Fruit fly (Drosophila melanogaster): ENCODE measurements around the gene MED24.
A peak's percentile ranks its signal among the peaks of the same experiment; 100 is the strongest.

The MED24 gene

DNA sequence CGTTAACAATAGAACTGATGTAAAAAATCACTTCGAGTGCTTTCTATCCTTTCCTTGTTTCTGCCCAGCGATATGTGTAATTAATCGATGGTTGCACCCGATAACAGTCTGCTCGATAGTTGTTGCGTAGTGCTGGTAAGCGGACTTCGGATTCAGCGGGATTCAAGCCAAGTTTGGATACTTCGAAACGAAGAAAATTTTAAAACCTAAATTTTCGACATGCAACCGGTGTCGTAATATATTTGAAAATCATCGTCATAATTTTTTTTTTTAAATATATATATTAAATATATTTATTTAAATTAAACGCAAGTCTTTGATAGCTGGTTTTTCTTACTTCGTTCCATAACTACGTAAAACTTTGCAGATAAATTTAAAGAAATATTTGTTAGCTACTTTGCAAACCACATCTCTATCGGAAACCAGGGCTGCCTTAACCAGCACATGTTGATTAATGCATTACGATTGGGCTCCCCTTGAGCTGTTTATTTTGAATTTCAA is 6.8 kb downstream of the MED24 start, which contains the start of the genes UbcE2M and Dhps:
UbcE2M (minus strand) TSS at position 209 of the 501 bp plus-strand sequence.
Dhps (plus strand) TSS at position 429 of the 501 bp plus-strand sequence.
- TF ChIP-seq Doc3 (GFP tag; IDR thresholded peaks at IDR 0.05; ENCODE audit: partially characterized antibody) (peak; percentile 54; the same call in 1 of the 3 replicates), CG9797 (GFP tag; optimal IDR thresholded peaks at IDR 0.05) (peak; percentile 23), CG13624 (GFP tag; optimal IDR thresholded peaks at IDR 0.05) (peak; percentile 31), stwl (tag; optimal IDR thresholded peaks at IDR 0.05) (peak; percentile 81), Meics (GFP tag; optimal IDR thresholded peaks at IDR 0.05) (no peak), crc (GFP tag; optimal IDR thresholded peaks at IDR 0.05) (no peak), CG8359 (GFP tag; optimal IDR thresholded peaks at IDR 0.05; ENCODE audit: borderline replicate concordance) (peak; percentile 31), dimm (GFP tag; IDR thresholded peaks at IDR 0.05) (no peak), CG11247 (GFP tag; IDR thresholded peaks at IDR 0.05) (peak; percentile 50; the same call in 1 of the 2 replicates), CG12071 (GFP tag; optimal IDR thresholded peaks at IDR 0.05) (no peak), CG34224 (GFP tag; IDR thresholded peaks at IDR 0.05; ENCODE audit: partially characterized antibody) (peak; percentile 59), CG3163 (GFP tag; optimal IDR thresholded peaks at IDR 0.05) (peak; percentile 3), CG12219 (GFP tag; optimal IDR thresholded peaks at IDR 0.05) (no peak), Hr3 (GFP tag; optimal IDR thresholded peaks at IDR 0.05) (peak; percentile 82), jing (GFP tag; optimal IDR thresholded peaks at IDR 0.05) (no peak), CG1602 (GFP tag; optimal IDR thresholded peaks at IDR 0.05) (peak; percentile 63), CG6765 (GFP tag; optimal IDR thresholded peaks at IDR 0.05) (peak; percentile 59), da (GFP tag; optimal IDR thresholded peaks at IDR 0.05) (no peak), pita (GFP tag; optimal IDR thresholded peaks at IDR 0.05) (no peak), Poxn (GFP tag; IDR thresholded peaks at IDR 0.05) (peak; percentile 42; the same call in 1 of the 2 replicates), CG10543 (GFP tag; optimal IDR thresholded peaks at IDR 0.05) (peak; percentile 87), her (GFP tag; optimal IDR thresholded peaks at IDR 0.05) (no peak), pum (GFP tag; optimal IDR thresholded peaks at IDR 0.05) (peak; percentile 38), CG10959 (GFP tag; IDR thresholded peaks at IDR 0.05) (no peak), CG6791 (GFP tag; IDR thresholded peaks at IDR 0.05; ENCODE audit: partially characterized antibody) (peak; percentile 82), ci (GFP tag; IDR thresholded peaks at IDR 0.05) (no peak), Dad (GFP tag; optimal IDR thresholded peaks at IDR 0.05) (no peak), al (GFP tag; IDR thresholded peaks at IDR 0.05) (peak; percentile 71), CG1529 (GFP tag; optimal IDR thresholded peaks at IDR 0.05) (peak; percentile 3), chm (GFP tag; IDR thresholded peaks at IDR 0.05) (peak; percentile 6; the same call in 1 of the 2 replicates), fd96Cb (tag; optimal IDR thresholded peaks at IDR 0.05) (peak; percentile 72), ato (GFP tag; IDR thresholded peaks at IDR 0.05; ENCODE audit: partially characterized antibody) (0 out of 2 replicates have a peak, but pooled peaks have one; percentile 31), trem (tag; optimal IDR thresholded peaks at IDR 0.05) (peak; percentile 65), CG7987 (GFP tag; optimal IDR thresholded peaks at IDR 0.05) (peak; percentile 2), slou (GFP tag; optimal IDR thresholded peaks at IDR 0.05) (peak; percentile 22), onecut (GFP tag; IDR thresholded peaks at IDR 0.05) (peak; percentile 19; the same call in 1 of the 2 replicates), emc (GFP tag; optimal IDR thresholded peaks at IDR 0.05) (no peak), CG16813 (GFP tag; IDR thresholded peaks at IDR 0.05; ENCODE audit: partially characterized antibody) (peak; percentile 82), run (tag; optimal IDR thresholded peaks at IDR 0.05) (no peak), CG17385 (GFP tag; optimal IDR thresholded peaks at IDR 0.05) (peak; percentile 69), Ets97D (GFP tag; optimal IDR thresholded peaks at IDR 0.05) (peak; percentile 36), CG14965 (GFP tag; optimal IDR thresholded peaks at IDR 0.05; ENCODE audit: borderline replicate concordance) (no peak), slp2 (GFP tag; optimal IDR thresholded peaks at IDR 0.05) (no peak), CG4282 (GFP tag; optimal IDR thresholded peaks at IDR 0.05) (no peak), CG11456 (GFP tag; IDR thresholded peaks at IDR 0.05) (peak; percentile 80), Oaz (GFP tag; IDR thresholded peaks at IDR 0.05) (no peak; the same call in 1 of the 2 replicates), CG7357 (GFP tag; IDR thresholded peaks at IDR 0.05) (peak; percentile 55; the same call in 2 of the 3 replicates), CG12236 (GFP tag; optimal IDR thresholded peaks at IDR 0.05) (no peak), p53 (GFP tag; optimal IDR thresholded peaks at IDR 0.05) (no peak), CG8290 (GFP tag; optimal IDR thresholded peaks at IDR 0.05) (peak; percentile 53), CG8290 (tag; optimal IDR thresholded peaks at IDR 0.05) (peak in 1 of 2 experiments; percentile 1)

Measured in whole organism, embryonic.